Worm (Caenorhabditis elegans) whole organism, young adult: ENCODE measurements around the gene F54F2.9.

Experiments
- B0019.2 ChIP-seq: fragments of 200-800 bp; sonication (Bioruptor generic); conservative IDR thresholded peaks from 2 replicates; pipeline ENCODE4 v1.3.6; 2022; ENCODE audit warnings: missing genetic modification reagents, missing genetic modification characterization, missing compliant biosample characterization
- D2030.7 ChIP-seq: fragments of 200-800 bp; sonication (Bioruptor generic); IDR thresholded peaks from 2 replicates; pipeline ENCODE4 v1.3.6; 2022; ENCODE audit warnings: missing genetic modification reagents, missing genetic modification characterization, missing compliant biosample characterization
- akir-1 ChIP-seq: fragments of 200-800 bp; sonication (Bioruptor generic); optimal IDR thresholded peaks from 2 replicates; lab custom pipeline; 2018; ENCODE audit warnings: mild to moderate bottlenecking, missing genetic modification characterization, moderate library complexity, missing compliant biosample characterization
- egl-44 ChIP-seq: fragments of 200-800 bp; sonication (Bioruptor generic); IDR thresholded peaks from 2 replicates; pipeline ENCODE4 v1.3.6; 2022; ENCODE audit warnings: missing genetic modification reagents, missing genetic modification characterization, missing compliant biosample characterization
- ekl-4 ChIP-seq: fragments of 200-800 bp; sonication (Bioruptor generic); IDR thresholded peaks from 2 replicates; pipeline ENCODE4 v1.3.6; 2022; ENCODE audit warnings: missing genetic modification reagents, missing genetic modification characterization, missing compliant biosample characterization
- nfya-2 ChIP-seq: fragments of 200-800 bp; sonication (Bioruptor generic); IDR thresholded peaks from 2 replicates; pipeline ENCODE4 v1.3.6; 2022; ENCODE audit warnings: missing genetic modification reagents, missing genetic modification characterization, missing compliant biosample characterization
- nhr-179 ChIP-seq: sonication (generic microtip); optimal IDR thresholded peaks from 2 replicates; lab custom pipeline; 2016; ENCODE audit warnings: mild to moderate bottlenecking, missing genetic modification characterization, missing compliant biosample characterization
- pha-4 ChIP-seq: fragments of 150-350 bp; sonication (generic microtip); optimal IDR thresholded peaks from 2 replicates; lab custom pipeline; 2014; ENCODE audit warnings: missing biosample characterization, missing genetic modification reagents, missing genetic modification characterization
- rpc-1 ChIP-seq, 2 experiments: fragments of 150-350 bp in 1 of 2; sonication (generic microtip) in 1 of 2; optimal IDR thresholded peaks; 2 replicates each; lab custom pipeline; 2014 to 2018; ENCODE audit warnings: missing biosample characterization in 1 of 2, missing genetic modification characterization in 1 of 2, missing genetic modification reagents in 1 of 2, missing genotype in 1 of 2
- sea-2 ChIP-seq: fragments of 200-800 bp; sonication (Bioruptor generic); IDR thresholded peaks from 2 replicates; pipeline ENCODE4 v1.3.6; 2022; ENCODE audit warnings: missing genetic modification characterization, missing compliant biosample characterization
- snpc-3.4 ChIP-seq: sonication (generic microtip); optimal IDR thresholded peaks from 2 replicates; lab custom pipeline; 2017; ENCODE audit warnings: missing genetic modification characterization, mild to moderate bottlenecking, missing compliant biosample characterization, antibody characterized with exemption, moderate library complexity, missing genotype, missing genetic modification reagents
- unc-62 ChIP-seq: fragments of 150-350 bp; optimal IDR thresholded peaks from 2 replicates; lab custom pipeline; 2014; ENCODE audit warnings: missing biosample characterization, missing genetic modification reagents, missing genetic modification characterization

- TF ChIP-seq B0019.2 (GFP tag; lab: Robert Waterston, UW) (no peak), rpc-1 (optimal IDR thresholded peaks at IDR 0.05; lab: Kevin White, UChicago) (no peak), rpc-1 (tag; optimal IDR thresholded peaks at IDR 0.05; lab: Kevin White, UChicago) (no peak), sea-2 (no peak), egl-44 (GFP tag; lab: Robert Waterston, UW) (no peak), snpc-3.4 (no peak), unc-62 (GFP tag; lab: Kevin White, UChicago) (no peak), ekl-4 (GFP tag; lab: Robert Waterston, UW) (no peak), nfya-2 (GFP tag; lab: Robert Waterston, UW) (no peak), pha-4 (tag; lab: Kevin White, UChicago) (no peak), nhr-179 (no peak), D2030.7 (no peak), akir-1 (GFP tag; lab: Kevin White, UChicago) (no peak)
Observed at ce11 chrIII:8800796-8801083, 26.3 kb downstream of the F54F2.9 start.
